Worm (Caenorhabditis elegans): ENCODE results near the gene C52E2.3.

DNA sequence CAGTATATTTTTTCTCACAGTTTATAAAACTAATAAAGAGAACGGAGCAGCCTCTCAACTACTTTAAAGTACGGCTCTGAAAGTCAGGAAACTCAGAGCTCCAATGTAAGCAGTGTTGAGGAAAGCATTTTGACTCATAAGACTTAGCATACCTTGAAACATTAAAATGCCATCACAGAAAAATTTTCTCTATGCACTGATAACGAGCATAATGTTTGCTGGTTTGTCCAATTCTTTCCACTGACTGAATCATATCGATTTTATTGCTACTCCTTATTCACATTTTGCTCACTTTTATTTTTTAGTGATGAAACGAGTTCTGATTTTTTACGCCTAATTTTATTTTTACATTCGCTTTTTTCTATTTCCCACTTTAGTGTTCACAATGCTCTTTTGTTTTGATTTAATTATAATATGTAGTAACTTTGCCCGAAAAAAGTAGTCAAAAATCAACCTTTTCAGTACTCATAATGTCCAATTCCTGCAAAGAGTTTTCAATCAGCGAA, 19.1 kb upstream of the C52E2.3 start, which contains the start of gene math-39:
- TF ChIP-seq ceh-91 (GFP tag; IDR thresholded peaks at IDR 0.05) (no peak), tlf-1 (GFP tag; optimal IDR thresholded peaks at IDR 0.05) (no peak), egrh-3 (GFP tag; IDR thresholded peaks at IDR 0.05) (no peak)

Data from whole organism, young adult.